Worm (Caenorhabditis elegans) whole organism, L3 larva: ENCODE data around the gene F44E7.9.
A peak's percentile ranks its signal among the peaks of the same experiment; 100 is the strongest.

Source experiments
- R02D3.7 ChIP-seq: fragments of 150-350 bp; optimal IDR thresholded peaks from 2 replicates; lab custom pipeline; 2014; ENCODE audit warnings: missing biosample characterization, missing genetic modification characterization
- ZK546.5 ChIP-seq: sonication (generic microtip); optimal IDR thresholded peaks from 2 replicates; lab custom pipeline; 2017; ENCODE audit warnings: missing biosample characterization, missing genetic modification characterization
- aly-2 ChIP-seq: fragments of 150-350 bp; optimal IDR thresholded peaks from 2 replicates; lab custom pipeline; 2014; ENCODE audit warnings: missing biosample characterization, missing genetic modification characterization
- ceh-16 ChIP-seq: sonication (generic microtip); optimal IDR thresholded peaks from 2 replicates; lab custom pipeline; 2017; ENCODE audit warnings: missing biosample characterization, missing genetic modification characterization
- ceh-28 ChIP-seq: fragments of 150-350 bp; optimal IDR thresholded peaks from 2 replicates; lab custom pipeline; 2014; ENCODE audit warnings: missing biosample characterization, missing genetic modification reagents, missing genetic modification characterization
- ceh-82 ChIP-seq: fragments of 150-350 bp; optimal IDR thresholded peaks from 2 replicates; lab custom pipeline; 2014; ENCODE audit warnings: missing biosample characterization, missing genetic modification characterization
- ceh-9 ChIP-seq: sonication (generic microtip); optimal IDR thresholded peaks from 2 replicates; lab custom pipeline; 2018; ENCODE audit warnings: missing biosample characterization, missing genetic modification characterization
- daf-12 ChIP-seq: fragments of 150-350 bp; optimal IDR thresholded peaks from 2 replicates; lab custom pipeline; 2014; ENCODE audit warnings: missing biosample characterization, missing genetic modification reagents, missing genetic modification characterization
- egl-27 ChIP-seq: sonication (generic microtip); optimal IDR thresholded peaks from 4 replicates; lab custom pipeline; 2017; ENCODE audit warnings: missing biosample characterization, missing genetic modification reagents, missing genetic modification characterization
- egl-5 ChIP-seq: fragments of 150-350 bp; optimal IDR thresholded peaks from 2 replicates; lab custom pipeline; 2017; ENCODE audit warnings: missing biosample characterization, missing genetic modification reagents, missing genetic modification characterization, inconsistent platforms
- elt-1 ChIP-seq: fragments of 150-350 bp; optimal IDR thresholded peaks from 2 replicates; lab custom pipeline; 2014; ENCODE audit warnings: missing biosample characterization, missing genetic modification characterization
- elt-3 ChIP-seq, 3 experiments: fragments of 150-350 bp in 1 of 3; sonication (generic microtip) in 2 of 3; optimal IDR thresholded peaks; 2 replicates in 2 of 3; 4 replicates in 1 of 3; lab custom pipeline; 2014 to 2017; ENCODE audit warnings: missing biosample characterization in 3 of 3, missing genetic modification characterization in 3 of 3
- fkh-10 ChIP-seq: sonication (generic microtip); optimal IDR thresholded peaks from 2 replicates; lab custom pipeline; 2017; ENCODE audit warnings: missing biosample characterization, missing genetic modification reagents, missing genetic modification characterization
- hmg-11 ChIP-seq: sonication (generic microtip); optimal IDR thresholded peaks from 2 replicates; lab custom pipeline; 2016; ENCODE audit warnings: missing genetic modification characterization, missing compliant biosample characterization
- jun-1 ChIP-seq: fragments of 150-350 bp; optimal IDR thresholded peaks from 2 replicates; lab custom pipeline; 2014; ENCODE audit warnings: missing biosample characterization, missing genetic modification reagents, missing genetic modification characterization
- lin-15B ChIP-seq: fragments of 150-350 bp; optimal IDR thresholded peaks from 2 replicates; lab custom pipeline; 2014; ENCODE audit warnings: missing biosample characterization, missing genetic modification characterization
- lin-39 ChIP-seq: fragments of 150-350 bp; optimal IDR thresholded peaks from 2 replicates; lab custom pipeline; 2018; ENCODE audit warnings: missing biosample characterization, missing genetic modification reagents, missing genetic modification characterization
- lsy-12 ChIP-seq: sonication (generic microtip); optimal IDR thresholded peaks from 2 replicates; lab custom pipeline; 2016; ENCODE audit warnings: mild to moderate bottlenecking, missing genetic modification characterization, missing compliant biosample characterization
- mdl-1 ChIP-seq: fragments of 150-350 bp; optimal IDR thresholded peaks from 2 replicates; lab custom pipeline; 2014; ENCODE audit warnings: missing biosample characterization, missing genetic modification characterization
- nfya-1 ChIP-seq: sonication (generic microtip); optimal IDR thresholded peaks from 2 replicates; lab custom pipeline; 2017; ENCODE audit warnings: missing genetic modification characterization, mild to moderate bottlenecking, missing compliant biosample characterization, antibody characterized with exemption, moderate library complexity; ENCODE audit not compliant: insufficient read depth
- nhr-11 ChIP-seq: fragments of 150-350 bp; optimal IDR thresholded peaks from 2 replicates; lab custom pipeline; 2014; ENCODE audit warnings: missing biosample characterization, missing genetic modification characterization
- nhr-23 ChIP-seq: fragments of 150-350 bp; optimal IDR thresholded peaks from 2 replicates; lab custom pipeline; 2014; ENCODE audit warnings: missing biosample characterization, missing genetic modification reagents, missing genetic modification characterization
- nhr-237 ChIP-seq: fragments of 150-350 bp; optimal IDR thresholded peaks from 2 replicates; lab custom pipeline; 2014; ENCODE audit warnings: missing biosample characterization, missing genetic modification characterization
- nhr-25 ChIP-seq: sonication (generic microtip); optimal IDR thresholded peaks from 2 replicates; lab custom pipeline; 2017; ENCODE audit warnings: missing biosample characterization, missing genetic modification characterization
- nhr-28 ChIP-seq: fragments of 150-350 bp; optimal IDR thresholded peaks from 2 replicates; lab custom pipeline; 2014; ENCODE audit warnings: missing biosample characterization, missing genetic modification characterization
- nhr-43 ChIP-seq: sonication (generic microtip); optimal IDR thresholded peaks from 2 replicates; lab custom pipeline; 2016; ENCODE audit warnings: mild to moderate bottlenecking, missing genetic modification characterization, missing compliant biosample characterization; ENCODE audit not compliant: poor library complexity, severe bottlenecking
- nhr-67 ChIP-seq: fragments of 150-350 bp; optimal IDR thresholded peaks from 2 replicates; lab custom pipeline; 2014; ENCODE audit warnings: missing biosample characterization, missing genetic modification characterization
- nhr-76 ChIP-seq: fragments of 150-350 bp; sonication (generic microtip); optimal IDR thresholded peaks from 5 replicates; lab custom pipeline; 2014; ENCODE audit warnings: missing biosample characterization, missing genetic modification characterization
- nhr-77 ChIP-seq: fragments of 150-350 bp; optimal IDR thresholded peaks from 2 replicates; lab custom pipeline; 2014; ENCODE audit warnings: missing biosample characterization, missing genetic modification characterization
- pha-4 ChIP-seq: fragments of 150-350 bp; optimal IDR thresholded peaks from 2 replicates; lab custom pipeline; 2014; ENCODE audit warnings: missing biosample characterization, missing genetic modification reagents, missing genetic modification characterization
- pqm-1 ChIP-seq: fragments of 150-350 bp; optimal IDR thresholded peaks from 2 replicates; lab custom pipeline; 2017; ENCODE audit warnings: missing biosample characterization, missing genetic modification characterization, inconsistent platforms
- sea-2 ChIP-seq: fragments of 150-350 bp; sonication (generic microtip); optimal IDR thresholded peaks from 4 replicates; lab custom pipeline; 2014; ENCODE audit warnings: missing biosample characterization, missing genetic modification reagents, missing genetic modification characterization
- snpc-4 ChIP-seq: fragments of 150-350 bp; optimal IDR thresholded peaks from 2 replicates; lab custom pipeline; 2014; ENCODE audit warnings: missing biosample characterization, missing genetic modification characterization
- unc-62 ChIP-seq: fragments of 150-350 bp; sonication (generic microtip); optimal IDR thresholded peaks from 4 replicates; lab custom pipeline; 2014; ENCODE audit warnings: missing biosample characterization, missing genetic modification reagents, missing genetic modification characterization
- zag-1 ChIP-seq: fragments of 150-350 bp; optimal IDR thresholded peaks from 2 replicates; lab custom pipeline; 2014; ENCODE audit warnings: missing biosample characterization, missing genetic modification characterization
- ztf-11 ChIP-seq: fragments of 150-350 bp; optimal IDR thresholded peaks from 2 replicates; lab custom pipeline; 2014; ENCODE audit warnings: missing biosample characterization, missing genetic modification characterization
- ztf-4 ChIP-seq: fragments of 150-350 bp; optimal IDR thresholded peaks from 2 replicates; lab custom pipeline; 2014; ENCODE audit warnings: missing biosample characterization, missing genetic modification characterization

F44E7.9 gene

DNA sequence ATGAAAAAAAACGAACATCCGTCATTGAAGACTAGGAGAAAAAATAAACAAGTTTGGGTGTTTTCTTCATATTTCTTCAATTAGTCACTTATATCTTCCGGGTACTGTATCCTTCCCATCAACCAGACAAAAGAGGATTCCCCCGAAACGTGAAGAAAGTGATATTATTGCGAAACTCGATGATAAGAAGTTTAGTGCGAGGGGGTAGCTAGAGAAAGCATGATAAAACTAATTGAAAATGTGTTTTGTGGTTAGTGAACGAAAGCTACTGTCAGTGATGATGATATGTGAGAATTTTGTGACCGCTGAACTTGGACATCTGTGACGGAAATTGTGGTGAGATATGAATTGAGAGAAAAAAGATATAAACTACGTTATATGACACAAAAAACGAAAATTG lies 31.9 kb downstream of the F44E7.9 start (continued):
- TF ChIP-seq daf-12 (no peak), elt-1 (tag; lab: Kevin White, UChicago) (no peak), ztf-4 (tag; lab: Kevin White, UChicago) (no peak), egl-5 (no peak), pha-4 (no peak), lin-15B (tag; lab: Kevin White, UChicago) (no peak), jun-1 (tag; lab: Kevin White, UChicago) (no peak), unc-62 (peak; percentile 52), nhr-237 (no peak), nhr-77 (tag; lab: Kevin White, UChicago) (no peak), lin-39 (tag; lab: Kevin White, UChicago) (no peak), egl-27 (peak; percentile 61), nhr-28 (tag; lab: Kevin White, UChicago) (no peak)

DNA sequence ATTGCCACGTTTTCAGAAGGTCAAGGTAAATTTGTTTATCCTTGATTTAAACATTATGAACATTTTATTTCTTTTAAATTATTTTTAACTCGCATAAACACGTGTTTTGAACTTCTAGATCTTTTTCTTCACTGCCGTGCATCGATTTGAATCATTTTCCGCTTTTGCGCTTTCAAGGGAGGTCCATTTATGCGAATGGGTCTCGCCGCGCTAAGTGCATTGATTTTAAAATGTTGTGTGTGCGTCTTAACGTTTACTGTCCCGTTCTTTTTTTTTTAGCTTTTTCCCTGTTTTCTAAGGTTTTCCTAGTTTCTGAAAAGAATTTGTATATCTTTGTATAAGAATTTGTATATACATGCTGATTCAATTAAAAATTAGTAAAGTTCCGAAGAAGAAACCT lies 34.4 kb downstream of the F44E7.9 start:
- no peak for TF ChIP-seq nfya-1

DNA sequence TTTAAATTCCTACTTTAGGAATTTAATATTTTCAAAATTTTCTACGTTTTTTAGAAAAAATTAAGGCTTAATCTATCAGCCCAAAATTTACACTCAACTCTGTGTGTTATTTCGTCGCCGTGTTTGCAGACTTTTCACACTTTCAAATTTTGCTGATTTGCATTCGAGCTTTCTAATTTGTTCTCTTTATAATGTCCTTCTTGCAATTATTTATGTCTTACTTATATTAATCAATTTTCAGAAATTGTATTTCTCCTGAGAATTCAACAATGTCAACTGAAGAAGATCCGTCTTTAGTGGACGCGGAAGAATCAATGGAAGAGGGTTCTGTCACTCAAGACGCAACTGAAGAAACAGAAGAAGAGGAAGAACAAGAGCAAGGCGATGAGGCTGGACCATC lies 35.6 kb downstream of the F44E7.9 start, which contains the start of gene let-418:
let-418 (plus strand) TSS at position 242 of the 400 bp plus-strand sequence.
- TF ChIP-seq hmg-11 (tag; lab: Kevin White, UChicago) (no peak), elt-3 (tag; optimal IDR thresholded peaks at IDR 0.05; lab: Kevin White, UChicago) (no peak), nhr-43 (tag; lab: Kevin White, UChicago) (no peak), lin-39 (tag; lab: Kevin White, UChicago) (no peak), nhr-76 (tag; lab: Kevin White, UChicago) (no peak), fkh-10 (GFP tag; lab: Kevin White, UChicago) (no peak), unc-62 (no peak), ceh-9 (no peak)
- TF ChIP-seq, all 47 proteins: peak for 0

- TF ChIP-seq nhr-237 (no peak), nhr-67 (tag; lab: Kevin White, UChicago) (no peak), lsy-12 (tag; lab: Kevin White, UChicago) (no peak), ztf-11 (tag; lab: Kevin White, UChicago) (no peak), sea-2 (GFP tag; lab: Kevin White, UChicago) (no peak), aly-2 (tag; lab: Kevin White, UChicago) (no peak), elt-3 (tag; optimal IDR thresholded peaks at IDR 0.05; lab: Kevin White, UChicago) (no peak), pqm-1 (tag; lab: Kevin White, UChicago) (no peak), ceh-82 (tag; lab: Kevin White, UChicago) (no peak), nhr-77 (tag; lab: Kevin White, UChicago) (no peak), lin-39 (tag; lab: Kevin White, UChicago) (no peak), nhr-11 (no peak), ztf-4 (tag; lab: Kevin White, UChicago) (no peak), ceh-16 (tag; lab: Kevin White, UChicago) (no peak), nhr-76 (tag; lab: Kevin White, UChicago) (no peak), mdl-1 (no peak)
These were observed 40.2 kb downstream of the F44E7.9 start for ce11 chrV:5831253-5831652.

ce11 chrV:5832799-5833198 lies 41.8 kb downstream of the F44E7.9 start:
- TF ChIP-seq zag-1 (tag; lab: Kevin White, UChicago) = no peak
- TF ChIP-seq ZK546.5 (tag; lab: Kevin White, UChicago) = no peak
- TF ChIP-seq snpc-4 = no peak
- TF ChIP-seq ceh-28 (tag; lab: Kevin White, UChicago) = peak; percentile 54
- TF ChIP-seq nhr-76 (tag; lab: Kevin White, UChicago) = no peak
- TF ChIP-seq nhr-28 (tag; lab: Kevin White, UChicago) = no peak
- TF ChIP-seq unc-62 = peak; percentile 72
- no peak for TF ChIP-seq mdl-1
- no peak for TF ChIP-seq ztf-4 (tag; lab: Kevin White, UChicago)
- TF ChIP-seq aly-2 (tag; lab: Kevin White, UChicago) = peak; percentile 27
- TF ChIP-seq nhr-43 (tag; lab: Kevin White, UChicago) = peak; percentile 82
- TF ChIP-seq nhr-25 = peak; percentile 89
- TF ChIP-seq R02D3.7 (tag; lab: Kevin White, UChicago) = no peak
- peak; percentile 44 for TF ChIP-seq lin-39 (tag; lab: Kevin White, UChicago)
- peak in 2 of 3 experiments; percentile 59 to 66 for TF ChIP-seq elt-3 (tag; optimal IDR thresholded peaks at IDR 0.05; lab: Kevin White, UChicago)
- peak; percentile 81 for TF ChIP-seq nhr-23
- TF ChIP-seq, all 47 proteins: peak for 8
